Fruit fly (Drosophila melanogaster) whole organism, embryonic: ENCODE results near the gene CG2003.

Experiments used
- BEAF-32 ChIP-seq: fragments of 200-800 bp; sonication (Bioruptor generic); optimal IDR thresholded peaks from 3 replicates; lab custom pipeline; 2017; ENCODE audit warnings: missing biosample characterization, missing genetic modification characterization, mild to moderate bottlenecking, moderate library complexity, missing genetic modification reagents
- Bgb ChIP-seq: fragments of 200-800 bp; sonication (Bioruptor generic); IDR thresholded peaks from 2 replicates; pipeline ENCODE4 v1.3.6; 2022; ENCODE audit warnings: missing biosample characterization, missing genetic modification characterization; ENCODE audit not compliant: partially characterized antibody
- CG10565 ChIP-seq: fragments of 200-800 bp; sonication (Bioruptor generic); optimal IDR thresholded peaks from 3 replicates; lab custom pipeline; 2016; ENCODE audit warnings: missing biosample characterization, mild to moderate bottlenecking, missing genetic modification characterization
- CG11398 ChIP-seq: fragments of 200-800 bp; sonication (Bioruptor generic); optimal IDR thresholded peaks from 2 replicates; lab custom pipeline; 2016; ENCODE audit warnings: missing biosample characterization, missing genetic modification characterization
- CG11695 ChIP-seq: fragments of 200-800 bp; sonication (Bioruptor generic); IDR thresholded peaks from 3 replicates; pipeline ENCODE4 v1.3.6; 2022; ENCODE audit warnings: missing biosample characterization, missing genetic modification characterization
- CG13296 ChIP-seq: fragments of 200-800 bp; sonication (Bioruptor generic); optimal IDR thresholded peaks from 3 replicates; lab custom pipeline; 2018; ENCODE audit warnings: missing biosample characterization, mild to moderate bottlenecking, missing genetic modification characterization
- CG13424 ChIP-seq: fragments of 200-800 bp; sonication (Bioruptor generic); optimal IDR thresholded peaks from 2 replicates; lab custom pipeline; 2019; ENCODE audit warnings: missing biosample characterization, mild to moderate bottlenecking, missing genetic modification characterization, moderate library complexity
- CG14014 ChIP-seq: fragments of 200-800 bp; sonication (Bioruptor generic); IDR thresholded peaks from 2 replicates; pipeline ENCODE4 v1.3.6; 2022; ENCODE audit warnings: missing biosample characterization, missing genetic modification characterization
- CG1603 ChIP-seq: fragments of 200-800 bp; sonication (Bioruptor generic); optimal IDR thresholded peaks from 2 replicates; lab custom pipeline; 2019; ENCODE audit warnings: missing biosample characterization, mild to moderate bottlenecking, missing genetic modification characterization, moderate library complexity
- CG17829 ChIP-seq: fragments of 200-800 bp; optimal IDR thresholded peaks from 2 replicates; lab custom pipeline; 2019; ENCODE audit warnings: missing biosample characterization, mild to moderate bottlenecking, missing genetic modification characterization, moderate library complexity
- CG18011 ChIP-seq: fragments of 200-800 bp; sonication (Bioruptor generic); optimal IDR thresholded peaks from 2 replicates; lab custom pipeline; 2017; ENCODE audit warnings: missing biosample characterization, missing genetic modification characterization, mild to moderate bottlenecking, moderate library complexity, missing genotype
- CG18262 ChIP-seq: fragments of 200-800 bp; optimal IDR thresholded peaks from 3 replicates; lab custom pipeline; 2019; ENCODE audit warnings: missing biosample characterization, mild to moderate bottlenecking, missing genetic modification characterization, moderate library complexity
- CG18619 ChIP-seq: fragments of 200-800 bp; sonication (Bioruptor generic); optimal IDR thresholded peaks from 3 replicates; lab custom pipeline; 2017; ENCODE audit warnings: missing biosample characterization, mild to moderate bottlenecking, missing genetic modification characterization
- CG2129 ChIP-seq: fragments of 200-800 bp; sonication (Bioruptor generic); IDR thresholded peaks from 2 replicates; pipeline ENCODE4 v1.3.6; 2022; ENCODE audit warnings: missing biosample characterization, missing genetic modification characterization; ENCODE audit not compliant: partially characterized antibody
- CG2889 ChIP-seq: fragments of 200-800 bp; sonication (Bioruptor generic); IDR thresholded peaks from 3 replicates; pipeline ENCODE4 v1.3.6; 2022; ENCODE audit warnings: missing biosample characterization, missing genetic modification characterization
- CG31388 ChIP-seq: fragments of 200-800 bp; sonication (Bioruptor generic); optimal IDR thresholded peaks from 2 replicates; lab custom pipeline; 2016; ENCODE audit warnings: missing biosample characterization, missing genetic modification characterization
- CG3281 ChIP-seq: fragments of 200-800 bp; sonication (Bioruptor generic); optimal IDR thresholded peaks from 3 replicates; lab custom pipeline; 2017; ENCODE audit warnings: missing biosample characterization, mild to moderate bottlenecking, missing genetic modification characterization
- CG6254 ChIP-seq: fragments of 200-800 bp; sonication (Bioruptor generic); optimal IDR thresholded peaks from 3 replicates; lab custom pipeline; 2017; ENCODE audit warnings: mild to moderate bottlenecking, missing biosample characterization, missing genetic modification reagents, missing genetic modification characterization
- CG7839 ChIP-seq: fragments of 200-800 bp; sonication (Bioruptor generic); optimal IDR thresholded peaks from 3 replicates; lab custom pipeline; 2018; ENCODE audit warnings: missing biosample characterization, mild to moderate bottlenecking, missing genetic modification characterization, moderate library complexity
- CG8290 ChIP-seq, 3 experiments: fragments of 200-800 bp; sonication (Bioruptor generic); optimal IDR thresholded peaks; 2 replicates each; lab custom pipeline; 2016 to 2019; ENCODE audit warnings: missing biosample characterization in 3 of 3, missing genetic modification characterization in 3 of 3, mild to moderate bottlenecking in 2 of 3, moderate library complexity in 1 of 3
- CG8478 ChIP-seq: fragments of >200 bp; optimal IDR thresholded peaks from 2 replicates; lab custom pipeline; 2018
- CG8924 ChIP-seq: fragments of 200-800 bp; optimal IDR thresholded peaks from 3 replicates; lab custom pipeline; 2019; ENCODE audit warnings: missing biosample characterization, mild to moderate bottlenecking, missing genetic modification characterization, moderate library complexity
- CG8944 ChIP-seq: fragments of 200-800 bp; sonication (Bioruptor generic); optimal IDR thresholded peaks from 3 replicates; lab custom pipeline; 2016; ENCODE audit warnings: missing biosample characterization, missing genetic modification characterization
- Camta ChIP-seq: fragments of 200-800 bp; sonication (Bioruptor generic); optimal IDR thresholded peaks from 2 replicates; lab custom pipeline; 2016; ENCODE audit warnings: missing biosample characterization, missing genetic modification characterization
- Chrac-16 ChIP-seq: fragments of 200-800 bp; sonication (Bioruptor generic); optimal IDR thresholded peaks from 3 replicates; lab custom pipeline; 2016; ENCODE audit warnings: missing biosample characterization, missing genetic modification characterization
- D19B ChIP-seq: fragments of 200-800 bp; sonication (Bioruptor generic); optimal IDR thresholded peaks from 2 replicates; lab custom pipeline; 2017; ENCODE audit warnings: missing biosample characterization, mild to moderate bottlenecking, missing genetic modification characterization
- Med ChIP-seq: fragments of 200-800 bp; sonication (Bioruptor generic); peaks from one replicate; lab custom pipeline; 2016; ENCODE audit warnings: missing biosample characterization, missing genetic modification characterization, mild to moderate bottlenecking, inconsistent platforms, moderate library complexity
- Oaz ChIP-seq: fragments of 200-800 bp; sonication (Bioruptor generic); IDR thresholded peaks from 2 replicates; pipeline ENCODE4 v1.3.6; 2022; ENCODE audit warnings: missing biosample characterization, missing genetic modification characterization
- Optix ChIP-seq: fragments of 200-800 bp; sonication (Bioruptor generic); IDR thresholded peaks from 3 replicates; pipeline ENCODE4 v1.3.6; 2022; ENCODE audit warnings: missing biosample characterization, missing genetic modification characterization
- Rx ChIP-seq: fragments of 200-800 bp; sonication (Bioruptor generic); IDR thresholded peaks from 2 replicates; pipeline ENCODE4 v1.3.6; 2022; ENCODE audit warnings: missing biosample characterization, missing genetic modification characterization
- Sox102F ChIP-seq: fragments of 200-800 bp; sonication (Bioruptor generic); optimal IDR thresholded peaks from 2 replicates; lab custom pipeline; 2018; ENCODE audit warnings: missing biosample characterization, mild to moderate bottlenecking, missing genetic modification characterization, moderate library complexity
- Trl ChIP-seq, 3 experiments: fragments of >200 bp in 2 of 3; fragments of 200-800 bp in 1 of 3; sonication (Bioruptor generic) in 1 of 3; optimal IDR thresholded peaks; 2 replicates in 1 of 3; 3 replicates in 2 of 3; lab custom pipeline; 2016 to 2017; ENCODE audit warnings: missing biosample characterization in 1 of 3, missing genetic modification characterization in 1 of 3
- ap ChIP-seq: fragments of 200-800 bp; sonication (Bioruptor generic); IDR thresholded peaks from 2 replicates; pipeline ENCODE4 v1.3.6; 2022; ENCODE audit warnings: missing biosample characterization, missing genetic modification characterization
- crc ChIP-seq: fragments of 200-800 bp; sonication (Bioruptor generic); optimal IDR thresholded peaks from 2 replicates; lab custom pipeline; 2016; ENCODE audit warnings: missing biosample characterization, missing genetic modification characterization
- dan ChIP-seq: fragments of 200-800 bp; sonication (Bioruptor generic); IDR thresholded peaks from 2 replicates; pipeline ENCODE4 v1.3.6; 2022; ENCODE audit warnings: missing biosample characterization, missing genetic modification characterization
- dm ChIP-seq: fragments of 200-800 bp; sonication (Bioruptor generic); optimal IDR thresholded peaks from 3 replicates; lab custom pipeline; 2016; ENCODE audit warnings: missing biosample characterization, missing genetic modification characterization
- ewg ChIP-seq: fragments of 200-800 bp; sonication (Bioruptor generic); optimal IDR thresholded peaks from 3 replicates; lab custom pipeline; 2017; ENCODE audit warnings: mild to moderate bottlenecking, missing biosample characterization, missing genetic modification reagents, missing genetic modification characterization
- fd102C ChIP-seq: fragments of 200-800 bp; sonication (Bioruptor generic); optimal IDR thresholded peaks from 2 replicates; lab custom pipeline; 2018; ENCODE audit warnings: missing biosample characterization, mild to moderate bottlenecking, missing genetic modification characterization, moderate library complexity
- fd64A ChIP-seq: fragments of 200-800 bp; sonication (Bioruptor generic); optimal IDR thresholded peaks from 3 replicates; lab custom pipeline; 2018; ENCODE audit warnings: missing biosample characterization, mild to moderate bottlenecking, missing genetic modification characterization
- fd96Cb ChIP-seq: fragments of 200-800 bp; sonication (Bioruptor generic); optimal IDR thresholded peaks from 2 replicates; lab custom pipeline; 2018; ENCODE audit warnings: missing biosample characterization, mild to moderate bottlenecking, missing genetic modification characterization, moderate library complexity
- hkb ChIP-seq, 2 experiments: fragments of 200-800 bp in 1 of 2; fragments of >200 bp in 1 of 2; sonication (Bioruptor generic) in 1 of 2; IDR thresholded peaks in 1 of 2; optimal IDR thresholded peaks in 1 of 2; 2 replicates each; pipeline versions ENCODE4 v1.3.6 to Lab custom; 2017 to 2022; ENCODE audit warnings: missing biosample characterization in 1 of 2, missing genetic modification characterization in 1 of 2
- kah ChIP-seq: fragments of 200-800 bp; sonication (Bioruptor generic); optimal IDR thresholded peaks from 2 replicates; lab custom pipeline; 2018; ENCODE audit warnings: missing biosample characterization, mild to moderate bottlenecking, missing genetic modification characterization
- nom ChIP-seq: fragments of 200-800 bp; sonication (Bioruptor generic); optimal IDR thresholded peaks from 2 replicates; lab custom pipeline; 2017; ENCODE audit warnings: missing biosample characterization, missing genetic modification characterization, mild to moderate bottlenecking, moderate library complexity, missing genetic modification reagents
- otp ChIP-seq: fragments of 200-800 bp; sonication (Bioruptor generic); IDR thresholded peaks from 3 replicates; pipeline ENCODE4, ENCODE4 v1.3.6; 2022; ENCODE audit warnings: missing biosample characterization, missing genetic modification characterization
- sim ChIP-seq: fragments of 200-800 bp; sonication (Bioruptor generic); IDR thresholded peaks from 2 replicates; pipeline ENCODE4 v1.3.6; 2022; ENCODE audit warnings: missing biosample characterization, missing genetic modification characterization
- toy ChIP-seq: fragments of 200-800 bp; sonication (Bioruptor generic); IDR thresholded peaks from 2 replicates; pipeline ENCODE4 v1.3.6; 2022; ENCODE audit warnings: missing biosample characterization, missing genetic modification characterization
- zen ChIP-seq: fragments of 200-800 bp; sonication (Bioruptor generic); optimal IDR thresholded peaks from 3 replicates; lab custom pipeline; 2018; ENCODE audit warnings: missing biosample characterization, mild to moderate bottlenecking, missing genetic modification characterization, moderate library complexity

Gene CG2003

dm6 chr3R:31977548-31978133 lies at the start of gene CG2003 (continued):
- TF ChIP-seq Camta (peak; percentile 9), Trl (optimal IDR thresholded peaks at IDR 0.05; lab: Kevin White, UChicago) (no peak), Trl (GFP tag; optimal IDR thresholded peaks at IDR 0.05; lab: Kevin White, UChicago) (peak; percentile 64), BEAF-32 (GFP tag; lab: Kevin White, UChicago) (no peak), ap (GFP tag; lab: Robert Waterston, UW) (no peak), CG8924 (tag; lab: Kevin White, UChicago) (peak; percentile 56), CG6254 (GFP tag; lab: Kevin White, UChicago) (no peak), ewg (no peak), CG14014 (peak; percentile 74), CG2889 (GFP tag; lab: Robert Waterston, UW) (peak; percentile 52; the same call in 1 of the 3 replicates), kah (GFP tag; lab: Kevin White, UChicago) (no peak), toy (GFP tag; lab: Robert Waterston, UW) (0 out of 2 replicates have a peak, but pooled peaks have one; percentile 43), CG17829 (tag; lab: Kevin White, UChicago) (peak; percentile 14), CG11695 (GFP tag; lab: Robert Waterston, UW) (peak; percentile 78), fd96Cb (tag; lab: Kevin White, UChicago) (peak; percentile 49), Chrac-16 (GFP tag; lab: Kevin White, UChicago) (peak; percentile 44), sim (0 out of 2 replicates have a peak, but pooled peaks have one; percentile 18), CG13424 (tag; lab: Kevin White, UChicago) (peak; percentile 54), CG8944 (GFP tag; lab: Kevin White, UChicago) (peak; percentile 51), Optix (GFP tag; lab: Robert Waterston, UW) (peak; percentile 64; the same call in 1 of the 3 replicates), fd102C (GFP tag; lab: Kevin White, UChicago) (no peak), Med (GFP tag; lab: Kevin White, UChicago) (peak; percentile 94), CG31388 (GFP tag; lab: Kevin White, UChicago) (no peak), Bgb (no peak), fd64A (GFP tag; lab: Kevin White, UChicago) (no peak), CG10565 (GFP tag; lab: Kevin White, UChicago) (no peak), Rx (peak; percentile 45; the same call in 1 of the 2 replicates), CG8290 (GFP tag; optimal IDR thresholded peaks at IDR 0.05; lab: Kevin White, UChicago) (no peak), CG8290 (tag; optimal IDR thresholded peaks at IDR 0.05; lab: Kevin White, UChicago) (peak in 1 of 2 experiments; percentile 88), crc (GFP tag; lab: Kevin White, UChicago) (no peak), dan (GFP tag; lab: Robert Waterston, UW) (no peak), Oaz (GFP tag; lab: Robert Waterston, UW) (peak; percentile 50), hkb (optimal IDR thresholded peaks at IDR 0.05; lab: Kevin White, UChicago) (no peak), hkb (GFP tag; IDR thresholded peaks at IDR 0.05; lab: Robert Waterston, UW) (peak; percentile 58), CG18262 (tag; lab: Kevin White, UChicago) (peak; percentile 55), CG13296 (GFP tag; lab: Kevin White, UChicago) (peak; percentile 40), CG18619 (GFP tag; lab: Kevin White, UChicago) (peak; percentile 67), nom (GFP tag; lab: Kevin White, UChicago) (peak; percentile 27), CG18011 (peak; percentile 38), dm (GFP tag; lab: Kevin White, UChicago) (peak; percentile 4), CG2129 (no peak), CG1603 (tag; lab: Kevin White, UChicago) (peak; percentile 74), D19B (GFP tag; lab: Kevin White, UChicago) (peak; percentile 92), CG3281 (GFP tag; lab: Kevin White, UChicago) (peak; percentile 60), CG7839 (tag; lab: Kevin White, UChicago) (peak; percentile 65), Sox102F (GFP tag; lab: Kevin White, UChicago) (peak; percentile 67), CG11398 (GFP tag; lab: Kevin White, UChicago) (peak; percentile 68), zen (tag; lab: Kevin White, UChicago) (peak; percentile 2), otp (peak; percentile 50; the same call in 1 of the 3 replicates), CG8478 (no peak)
